Fruit fly (Drosophila melanogaster) Kc167 (cell line): Measurements from ENCODE around the gene Tollo.

Experiments used
- Myc ChIP-seq: fragments of >200 bp; optimal IDR thresholded peaks from 2 replicates; lab custom pipeline; 2017; ENCODE audit warnings: missing external identifiers
- Sin3A ChIP-seq: fragments of >200 bp; optimal IDR thresholded peaks from 2 replicates; lab custom pipeline; 2018; ENCODE audit warnings: missing external identifiers
- h ChIP-seq: fragments of >200 bp; optimal IDR thresholded peaks from 3 replicates; lab custom pipeline; 2018; ENCODE audit warnings: missing external identifiers
- insv ChIP-seq: fragments of >200 bp; optimal IDR thresholded peaks from 3 replicates; lab custom pipeline; 2018; ENCODE audit warnings: missing external identifiers
- psq ChIP-seq: fragments of >200 bp; optimal IDR thresholded peaks from 2 replicates; lab custom pipeline; 2017; ENCODE audit warnings: missing external identifiers
- ttk ChIP-seq: sonication (Bioruptor generic); optimal IDR thresholded peaks from 2 replicates; lab custom pipeline; 2017; ENCODE audit warnings: missing external identifiers

- no peak for TF ChIP-seq psq (lab: Kevin White, UChicago)
- no peak for TF ChIP-seq ttk (lab: Kevin White, UChicago)
- TF ChIP-seq h (lab: Kevin White, UChicago): no peak
- TF ChIP-seq insv (lab: Kevin White, UChicago): no peak
- TF ChIP-seq Sin3A (lab: Kevin White, UChicago): no peak
- TF ChIP-seq Myc (lab: Kevin White, UChicago): no peak
Measured at dm6 chr3L:15231167-15231566, 4.3 kb upstream of the Tollo start.
